Worm (Caenorhabditis elegans): ENCODE data around the gene R151.2.

DNA sequence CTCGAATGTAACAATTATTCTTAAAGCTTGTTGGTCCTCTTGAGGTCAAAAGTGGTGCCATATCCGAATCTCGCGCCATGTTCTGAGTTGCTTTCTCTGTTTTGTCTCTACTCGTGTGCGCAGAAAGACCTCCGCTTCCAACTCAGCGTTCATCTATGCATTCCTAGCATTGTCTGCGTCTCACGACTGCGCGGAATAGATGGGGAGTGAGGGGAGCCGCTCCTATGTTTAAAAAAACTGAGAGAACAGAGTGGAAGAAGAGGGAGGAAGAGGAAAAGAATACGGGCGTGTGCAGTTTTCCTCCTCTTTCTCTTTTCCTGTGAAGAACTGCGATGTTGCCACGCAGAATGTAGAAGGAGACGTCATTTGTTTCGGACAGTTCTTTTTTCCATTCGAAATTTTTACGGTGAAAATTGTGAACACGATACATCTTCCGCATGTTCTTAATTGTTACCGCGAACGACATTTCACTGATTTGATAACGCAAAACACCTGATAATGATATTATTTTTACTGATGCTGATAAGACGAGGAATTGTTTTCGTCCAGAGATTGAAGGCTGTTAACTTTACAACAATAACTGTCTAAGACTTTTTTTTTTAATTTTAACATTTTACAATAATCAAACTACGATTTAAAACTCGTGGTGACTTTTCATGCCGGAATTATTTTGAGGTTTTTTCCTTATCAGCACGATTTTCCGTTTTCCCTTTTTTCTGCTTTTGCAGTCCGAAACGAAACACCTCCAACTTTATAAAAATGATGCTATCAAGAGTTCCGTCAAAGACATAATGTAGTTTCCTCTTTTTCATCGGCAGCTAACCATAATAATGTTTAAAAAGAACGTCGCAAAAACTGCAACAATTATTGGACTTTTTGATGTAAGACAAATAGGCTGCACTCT is 42.9 kb upstream of the R151.2 start:
- TF ChIP-seq blmp-1 (tag; optimal IDR thresholded peaks at IDR 0.05), result no peak
- no peak for TF ChIP-seq ztf-11 (tag; optimal IDR thresholded peaks at IDR 0.05)
- peak; percentile 6 for TF ChIP-seq nhr-237 (tag; optimal IDR thresholded peaks at IDR 0.05)
- TF ChIP-seq snpc-4 (tag; optimal IDR thresholded peaks at IDR 0.05), result no peak
- no peak for TF ChIP-seq lin-32 (GFP tag; optimal IDR thresholded peaks at IDR 0.05)
- no peak for TF ChIP-seq lin-13 (tag; optimal IDR thresholded peaks at IDR 0.05)
- no peak for TF ChIP-seq nhr-28 (tag; optimal IDR thresholded peaks at IDR 0.05)
- TF ChIP-seq elt-1 (tag; optimal IDR thresholded peaks at IDR 0.05; ENCODE audit: borderline replicate concordance, insufficient read depth), result no peak
- no peak for TF ChIP-seq mab-5 (tag; optimal IDR thresholded peaks at IDR 0.05)
- no peak for TF ChIP-seq elt-3 (tag; optimal IDR thresholded peaks at IDR 0.05)
- no peak for TF ChIP-seq ceh-39 (tag; optimal IDR thresholded peaks at IDR 0.05)
- TF ChIP-seq pha-4 (tag; optimal IDR thresholded peaks at IDR 0.05), result no peak
- no peak for TF ChIP-seq ces-1 (GFP tag; optimal IDR thresholded peaks at IDR 0.05)
- TF ChIP-seq lsy-2 (tag; optimal IDR thresholded peaks at IDR 0.05), result no peak

All from whole organism, mixed stage, embryonic.